Fruit fly (Drosophila melanogaster) whole organism, embryonic: ENCODE results near the gene COX7AL2.

ENCODE experiments used
- ATbp ChIP-seq: fragments of 200-800 bp; sonication (Bioruptor generic); optimal IDR thresholded peaks from 2 replicates; lab custom pipeline; 2017; ENCODE audit warnings: missing biosample characterization, mild to moderate bottlenecking, missing genetic modification characterization, missing genetic modification reagents
- Abd-B ChIP-seq: fragments of 200-800 bp; sonication (Bioruptor generic); optimal IDR thresholded peaks from 2 replicates; lab custom pipeline; 2018; ENCODE audit warnings: missing biosample characterization, mild to moderate bottlenecking, missing genetic modification characterization, moderate library complexity
- Atf-2 ChIP-seq: fragments of 200-800 bp; sonication (Bioruptor generic); optimal IDR thresholded peaks from 2 replicates; lab custom pipeline; 2016; ENCODE audit warnings: missing biosample characterization, missing genetic modification characterization
- Awh ChIP-seq: fragments of 200-800 bp; sonication (Bioruptor generic); IDR thresholded peaks from 2 replicates; pipeline ENCODE4, ENCODE4 v1.3.6; 2022; ENCODE audit warnings: missing biosample characterization, missing genetic modification characterization
- CG10321 ChIP-seq: fragments of 200-800 bp; sonication (Bioruptor generic); IDR thresholded peaks from 2 replicates; pipeline ENCODE4 v1.3.6; 2022; ENCODE audit warnings: missing biosample characterization, missing genetic modification characterization
- CG10543 ChIP-seq: fragments of 200-800 bp; sonication (Bioruptor generic); optimal IDR thresholded peaks from 3 replicates; lab custom pipeline; 2017; ENCODE audit warnings: missing biosample characterization, mild to moderate bottlenecking, missing genetic modification characterization, moderate library complexity
- CG13894 ChIP-seq: fragments of 200-800 bp; sonication (Bioruptor generic); optimal IDR thresholded peaks from 3 replicates; lab custom pipeline; 2018; ENCODE audit warnings: missing biosample characterization, mild to moderate bottlenecking, missing genetic modification characterization, moderate library complexity
- CG15514 ChIP-seq: fragments of 200-800 bp; sonication (Bioruptor generic); optimal IDR thresholded peaks from 3 replicates; lab custom pipeline; 2017; ENCODE audit warnings: missing biosample characterization, missing genetic modification characterization, mild to moderate bottlenecking, moderate library complexity, missing genetic modification reagents
- CG1603 ChIP-seq: fragments of 200-800 bp; sonication (Bioruptor generic); optimal IDR thresholded peaks from 2 replicates; lab custom pipeline; 2019; ENCODE audit warnings: missing biosample characterization, mild to moderate bottlenecking, missing genetic modification characterization, moderate library complexity
- CG17385 ChIP-seq: fragments of 200-800 bp; sonication (Bioruptor generic); optimal IDR thresholded peaks from 3 replicates; lab custom pipeline; 2018; ENCODE audit warnings: missing biosample characterization, mild to moderate bottlenecking, missing genetic modification characterization
- CG17568 ChIP-seq: fragments of 200-800 bp; sonication (Bioruptor generic); optimal IDR thresholded peaks from 2 replicates; lab custom pipeline; 2018; ENCODE audit warnings: missing biosample characterization, mild to moderate bottlenecking, missing genetic modification characterization, moderate library complexity
- CG18599 ChIP-seq: fragments of 200-800 bp; sonication (Bioruptor generic); optimal IDR thresholded peaks from 3 replicates; lab custom pipeline; 2017; ENCODE audit warnings: missing biosample characterization, missing genetic modification characterization, mild to moderate bottlenecking, moderate library complexity, missing genetic modification reagents
- CG34224 ChIP-seq: fragments of 200-800 bp; sonication (Bioruptor generic); IDR thresholded peaks from 3 replicates; pipeline ENCODE4 v1.3.6; 2022; ENCODE audit warnings: missing biosample characterization, missing genetic modification characterization; ENCODE audit not compliant: partially characterized antibody
- CG4424 ChIP-seq: fragments of 200-800 bp; sonication (Bioruptor generic); optimal IDR thresholded peaks from 3 replicates; lab custom pipeline; 2016; ENCODE audit warnings: missing biosample characterization, missing genetic modification characterization
- CG5953 ChIP-seq: fragments of 200-800 bp; sonication (Bioruptor generic); IDR thresholded peaks from 2 replicates; pipeline ENCODE4 v1.3.6; 2022; ENCODE audit warnings: missing biosample characterization, missing genetic modification characterization
- CG6813 ChIP-seq: fragments of 200-800 bp; sonication (Bioruptor generic); optimal IDR thresholded peaks from 2 replicates; lab custom pipeline; 2017; ENCODE audit warnings: missing biosample characterization, missing genetic modification characterization, mild to moderate bottlenecking, moderate library complexity, missing genetic modification reagents
- Deaf1 ChIP-seq: fragments of 200-800 bp; optimal IDR thresholded peaks from 3 replicates; lab custom pipeline; 2019; ENCODE audit warnings: missing biosample characterization, mild to moderate bottlenecking, missing genetic modification characterization, moderate library complexity
- Dek ChIP-seq: fragments of 200-800 bp; sonication (Bioruptor generic); optimal IDR thresholded peaks from 3 replicates; lab custom pipeline; 2019; ENCODE audit warnings: missing biosample characterization, mild to moderate bottlenecking, missing genetic modification characterization, moderate library complexity
- E2f2 ChIP-seq: fragments of 200-800 bp; sonication (Bioruptor generic); IDR thresholded peaks from 2 replicates; pipeline ENCODE4 v1.3.6; 2022; ENCODE audit warnings: missing biosample characterization, missing genetic modification characterization
- Eip74EF ChIP-seq, 2 experiments: fragments of 200-800 bp in 1 of 2; fragments of >200 bp in 1 of 2; sonication (Bioruptor generic) in 1 of 2; optimal IDR thresholded peaks; 2 replicates each; lab custom pipeline; 2017 to 2019; ENCODE audit warnings: missing biosample characterization in 2 of 2, missing genetic modification characterization in 2 of 2, mild to moderate bottlenecking in 1 of 2, moderate library complexity in 1 of 2
- GATAe ChIP-seq: fragments of 200-800 bp; sonication (Bioruptor generic); conservative IDR thresholded peaks from 2 replicates; pipeline ENCODE4 v1.3.6; 2022; ENCODE audit warnings: missing biosample characterization, missing genetic modification characterization
- Gug ChIP-seq: fragments of 200-800 bp; sonication (Bioruptor generic); IDR thresholded peaks from 4 replicates; pipeline ENCODE4 v1.3.6; 2022; ENCODE audit warnings: missing biosample characterization, missing genetic modification characterization
- Hey ChIP-seq: fragments of 200-800 bp; sonication (Bioruptor generic); optimal IDR thresholded peaks from 3 replicates; lab custom pipeline; 2018; ENCODE audit warnings: missing biosample characterization, mild to moderate bottlenecking, missing genetic modification characterization
- HmgZ ChIP-seq: fragments of 200-800 bp; sonication (Bioruptor generic); optimal IDR thresholded peaks from 2 replicates; lab custom pipeline; 2018; ENCODE audit warnings: missing biosample characterization, mild to moderate bottlenecking, missing genetic modification characterization
- MESR4 ChIP-seq: fragments of 200-800 bp; sonication (Bioruptor generic); optimal IDR thresholded peaks from 2 replicates; lab custom pipeline; 2018; ENCODE audit warnings: missing biosample characterization, mild to moderate bottlenecking, missing genetic modification characterization, moderate library complexity
- Oli ChIP-seq: fragments of 200-800 bp; sonication (Bioruptor generic); optimal IDR thresholded peaks from 2 replicates; lab custom pipeline; 2018; ENCODE audit warnings: missing biosample characterization, mild to moderate bottlenecking, missing genetic modification characterization, moderate library complexity
- Ptx1 ChIP-seq: fragments of 200-800 bp; sonication (Bioruptor generic); IDR thresholded peaks from 2 replicates; pipeline ENCODE4 v1.3.6; 2022; ENCODE audit warnings: missing biosample characterization, missing genetic modification characterization
- Sox100B ChIP-seq: fragments of 200-800 bp; sonication (Bioruptor generic); optimal IDR thresholded peaks from 3 replicates; lab custom pipeline; 2018; ENCODE audit warnings: missing biosample characterization, mild to moderate bottlenecking, missing genetic modification characterization
- btn ChIP-seq: fragments of 200-800 bp; sonication (Bioruptor generic); optimal IDR thresholded peaks from 2 replicates; lab custom pipeline; 2016; ENCODE audit warnings: missing biosample characterization, missing genetic modification characterization
- chinmo ChIP-seq: fragments of 200-800 bp; sonication (Bioruptor generic); IDR thresholded peaks from 4 replicates; pipeline ENCODE4 v1.3.6; 2022; ENCODE audit warnings: missing biosample characterization, missing genetic modification characterization; ENCODE audit not compliant: partially characterized antibody
- crol ChIP-seq: fragments of 200-800 bp; sonication (Bioruptor generic); IDR thresholded peaks from 2 replicates; pipeline ENCODE4 v1.3.6; 2022; ENCODE audit warnings: missing biosample characterization, missing genetic modification characterization
- dmrt11E ChIP-seq: fragments of 200-800 bp; sonication (Bioruptor generic); optimal IDR thresholded peaks from 3 replicates; lab custom pipeline; 2018; ENCODE audit warnings: missing biosample characterization, mild to moderate bottlenecking, missing genetic modification characterization, moderate library complexity
- exex ChIP-seq: fragments of 200-800 bp; sonication (Bioruptor generic); optimal IDR thresholded peaks from 4 replicates; lab custom pipeline; 2018; ENCODE audit warnings: missing biosample characterization, mild to moderate bottlenecking, missing genetic modification characterization, moderate library complexity
- hbn ChIP-seq: fragments of 200-800 bp; sonication (Bioruptor generic); IDR thresholded peaks from 2 replicates; pipeline ENCODE4 v1.3.6; 2022; ENCODE audit warnings: missing biosample characterization, missing genetic modification characterization; ENCODE audit not compliant: partially characterized antibody
- lov ChIP-seq, 2 experiments: fragments of 200-800 bp in 1 of 2; fragments of >200 bp in 1 of 2; sonication (Bioruptor generic) in 1 of 2; IDR thresholded peaks in 1 of 2; optimal IDR thresholded peaks in 1 of 2; 2 replicates in 1 of 2; 3 replicates in 1 of 2; pipeline versions ENCODE4 v1.3.6 to Lab custom; 2017 to 2022; ENCODE audit warnings: missing biosample characterization in 1 of 2, missing genetic modification characterization in 1 of 2
- mld ChIP-seq: fragments of 200-800 bp; sonication (Bioruptor generic); IDR thresholded peaks from 3 replicates; pipeline ENCODE4 v1.3.6; 2022; ENCODE audit warnings: missing biosample characterization, missing genetic modification characterization; ENCODE audit not compliant: partially characterized antibody
- nom ChIP-seq: fragments of 200-800 bp; sonication (Bioruptor generic); optimal IDR thresholded peaks from 2 replicates; lab custom pipeline; 2017; ENCODE audit warnings: missing biosample characterization, missing genetic modification characterization, mild to moderate bottlenecking, moderate library complexity, missing genetic modification reagents
- phol ChIP-seq: fragments of 200-800 bp; sonication (Bioruptor generic); optimal IDR thresholded peaks from 3 replicates; lab custom pipeline; 2018; ENCODE audit warnings: missing biosample characterization, mild to moderate bottlenecking, missing genetic modification characterization, moderate library complexity
- salm ChIP-seq: fragments of 200-800 bp; sonication (Bioruptor generic); optimal IDR thresholded peaks from 2 replicates; lab custom pipeline; 2018; ENCODE audit warnings: missing biosample characterization, mild to moderate bottlenecking, missing genetic modification characterization
- sd ChIP-seq: fragments of 200-800 bp; sonication (Bioruptor generic); optimal IDR thresholded peaks from 3 replicates; lab custom pipeline; 2018; ENCODE audit warnings: missing biosample characterization, mild to moderate bottlenecking, missing genetic modification characterization, moderate library complexity
- tio ChIP-seq: fragments of 200-800 bp; sonication (Bioruptor generic); optimal IDR thresholded peaks from 2 replicates; lab custom pipeline; 2017; ENCODE audit warnings: missing biosample characterization, missing genetic modification characterization, inconsistent platforms
- zen2 ChIP-seq: fragments of 200-800 bp; sonication (Bioruptor generic); IDR thresholded peaks from 3 replicates; pipeline ENCODE4 v1.3.6; 2022; ENCODE audit warnings: missing biosample characterization, missing genetic modification characterization; ENCODE audit not compliant: partially characterized antibody

Gene COX7AL2

DNA sequence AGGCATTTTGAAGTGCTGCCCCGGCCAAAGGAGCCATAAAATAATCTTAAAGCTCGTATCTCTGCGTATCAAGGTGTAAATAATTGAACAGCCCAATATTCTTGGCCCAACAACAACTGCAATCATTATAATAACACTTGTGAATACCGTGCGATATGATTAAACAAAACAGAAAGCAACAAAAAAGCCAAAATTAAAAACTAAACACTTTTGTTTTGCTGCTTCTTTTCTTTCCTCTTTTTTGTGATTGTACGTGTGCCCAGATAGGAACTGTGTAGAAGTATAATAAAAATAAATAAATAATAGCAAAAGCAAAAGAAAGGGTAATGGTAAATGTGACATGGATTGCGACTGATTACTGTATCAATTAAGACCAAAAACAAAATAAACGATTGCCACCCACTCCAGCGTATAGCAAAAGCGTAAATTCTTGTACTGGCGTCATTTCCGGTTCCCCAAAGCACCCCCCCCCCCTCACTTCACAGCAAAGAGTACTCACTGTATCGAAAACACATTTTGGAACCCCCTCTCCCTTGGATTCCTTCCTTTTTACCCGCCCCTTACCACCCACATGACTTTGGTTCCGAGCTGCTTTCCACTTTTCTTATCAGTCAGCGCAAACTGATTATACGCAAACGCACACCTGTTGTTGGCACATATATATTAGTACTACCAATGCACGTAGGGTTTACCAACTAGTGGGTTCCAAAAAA lies 26.2 kb downstream of the COX7AL2 start (continued):
- TF ChIP-seq CG5953 (GFP tag; lab: Robert Waterston, UW) = no peak

dm6 chr2L:2168894-2169456 lies 28.7 kb downstream of the COX7AL2 start:
- no peak for TF ChIP-seq phol (tag; lab: Kevin White, UChicago)
- no peak for TF ChIP-seq Abd-B (GFP tag; lab: Kevin White, UChicago)
- TF ChIP-seq Gug (GFP tag; lab: Robert Waterston, UW) = no peak
- no peak for TF ChIP-seq Dek (tag; lab: Kevin White, UChicago)
- peak; percentile 23 for TF ChIP-seq sd (tag; lab: Kevin White, UChicago)
- no peak for TF ChIP-seq MESR4 (GFP tag; lab: Kevin White, UChicago)
- peak; percentile 36 for TF ChIP-seq CG10543 (GFP tag; lab: Kevin White, UChicago)
- peak in 1 of 2 experiments; percentile 55 for TF ChIP-seq Eip74EF (GFP tag; optimal IDR thresholded peaks at IDR 0.05; lab: Kevin White, UChicago)
- TF ChIP-seq Atf-2 (GFP tag; lab: Kevin White, UChicago) = no peak
- TF ChIP-seq crol = peak; percentile 56
- TF ChIP-seq zen2 (GFP tag; lab: Robert Waterston, UW) = no peak
- no peak for TF ChIP-seq Sox100B (GFP tag; lab: Kevin White, UChicago)
- peak; percentile 53 for TF ChIP-seq Deaf1
- peak; percentile 2 for TF ChIP-seq nom (GFP tag; lab: Kevin White, UChicago)
- peak; percentile 11 for TF ChIP-seq CG13894 (tag; lab: Kevin White, UChicago)
- TF ChIP-seq chinmo (GFP tag; lab: Robert Waterston, UW) = peak; percentile 91; the same call in 3 of the 4 replicates
- no peak for TF ChIP-seq CG4424
- TF ChIP-seq CG34224 (GFP tag; lab: Robert Waterston, UW) = 0 out of 3 replicates have a peak, but pooled peaks have one; percentile 23

DNA sequence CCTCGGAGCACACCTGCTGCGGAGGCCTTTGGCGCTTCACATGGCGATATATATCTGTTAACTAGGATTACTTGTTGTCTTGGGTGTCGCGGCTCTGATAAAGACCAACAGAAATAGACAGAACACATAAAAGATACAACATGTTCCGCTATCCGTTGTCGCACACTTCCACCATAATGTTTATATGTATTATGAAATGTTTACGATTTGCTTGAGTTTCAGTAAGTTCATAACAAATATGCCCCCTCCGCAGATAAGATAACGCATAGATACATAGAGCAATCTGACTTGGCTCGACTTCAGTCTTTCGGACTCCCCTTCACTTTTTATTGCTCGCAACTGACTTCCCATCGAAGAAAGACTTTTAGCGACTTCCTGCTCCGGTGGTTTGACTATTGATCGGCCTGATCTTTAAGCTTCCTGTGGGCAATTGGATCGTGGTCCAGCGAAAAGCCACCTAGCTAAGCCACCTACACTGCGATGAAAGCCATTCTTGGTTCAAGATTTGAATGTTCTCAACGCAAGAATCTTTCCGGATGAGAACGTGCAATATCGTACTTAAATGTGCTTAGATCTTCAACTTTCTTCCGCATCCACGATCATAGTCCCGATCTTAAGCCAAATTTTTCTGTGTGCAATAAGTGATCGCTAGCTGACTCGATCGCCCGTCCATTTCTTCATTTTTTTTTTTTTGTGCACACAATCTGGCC lies 29.4 kb downstream of the COX7AL2 start:
- no peak for TF ChIP-seq hbn (GFP tag; lab: Robert Waterston, UW)
- TF ChIP-seq lov (optimal IDR thresholded peaks at IDR 0.05; lab: Kevin White, UChicago) = no peak
- no peak for TF ChIP-seq lov (GFP tag; IDR thresholded peaks at IDR 0.05; lab: Robert Waterston, UW)
- TF ChIP-seq tio = no peak
- peak; percentile 56 for TF ChIP-seq CG18599 (GFP tag; lab: Kevin White, UChicago)
- peak; percentile 31 for TF ChIP-seq CG17385
- TF ChIP-seq CG17568 (GFP tag; lab: Kevin White, UChicago) = peak; percentile 74
- TF ChIP-seq CG1603 (tag; lab: Kevin White, UChicago) = peak; percentile 38
- no peak for TF ChIP-seq E2f2 (GFP tag; lab: Robert Waterston, UW)
- TF ChIP-seq Ptx1 (GFP tag; lab: Robert Waterston, UW) = no peak
- TF ChIP-seq CG6813 (GFP tag; lab: Kevin White, UChicago) = peak; percentile 70
- peak; percentile 24 for TF ChIP-seq HmgZ (tag; lab: Kevin White, UChicago)
- TF ChIP-seq Awh (GFP tag; lab: Robert Waterston, UW) = no peak
- peak; percentile 75 for TF ChIP-seq salm (tag; lab: Kevin White, UChicago)
- TF ChIP-seq mld (GFP tag; lab: Robert Waterston, UW) = no peak
- no peak for TF ChIP-seq Oli (tag; lab: Kevin White, UChicago)
- TF ChIP-seq ATbp (GFP tag; lab: Kevin White, UChicago) = peak; percentile 77
- TF ChIP-seq exex (tag; lab: Kevin White, UChicago) = peak; percentile 67
- no peak for TF ChIP-seq btn (GFP tag; lab: Kevin White, UChicago)
- peak; percentile 13 for TF ChIP-seq CG15514 (GFP tag; lab: Kevin White, UChicago)
- peak; percentile 10 for TF ChIP-seq dmrt11E (tag; lab: Kevin White, UChicago)
- no peak for TF ChIP-seq CG10321
- TF ChIP-seq GATAe (GFP tag; lab: Robert Waterston, UW) = peak; percentile 82
- peak; percentile 26 for TF ChIP-seq Hey
